Worm (Caenorhabditis elegans) whole organism, L3 larva: ENCODE data around the gene T26C5.4.

Source experiments
- ZK546.5 ChIP-seq: sonication (generic microtip); optimal IDR thresholded peaks from 2 replicates; lab custom pipeline; 2017; ENCODE audit warnings: missing biosample characterization, missing genetic modification characterization
- aly-2 ChIP-seq: fragments of 150-350 bp; optimal IDR thresholded peaks from 2 replicates; lab custom pipeline; 2014; ENCODE audit warnings: missing biosample characterization, missing genetic modification characterization
- ama-1 ChIP-seq: fragments of 150-350 bp; optimal IDR thresholded peaks from 2 replicates; lab custom pipeline; 2018
- ceh-28 ChIP-seq: fragments of 150-350 bp; optimal IDR thresholded peaks from 2 replicates; lab custom pipeline; 2014; ENCODE audit warnings: missing biosample characterization, missing genetic modification reagents, missing genetic modification characterization
- egl-5 ChIP-seq: fragments of 150-350 bp; optimal IDR thresholded peaks from 2 replicates; lab custom pipeline; 2017; ENCODE audit warnings: missing biosample characterization, missing genetic modification reagents, missing genetic modification characterization, inconsistent platforms
- elt-1 ChIP-seq: fragments of 150-350 bp; optimal IDR thresholded peaks from 2 replicates; lab custom pipeline; 2014; ENCODE audit warnings: missing biosample characterization, missing genetic modification characterization
- elt-2 ChIP-seq: sonication (generic microtip); optimal IDR thresholded peaks from 2 replicates; lab custom pipeline; 2016; ENCODE audit warnings: missing genetic modification reagents, mild to moderate bottlenecking, missing genetic modification characterization, missing compliant biosample characterization
- elt-3 ChIP-seq, 3 experiments: fragments of 150-350 bp in 1 of 3; sonication (generic microtip) in 2 of 3; optimal IDR thresholded peaks; 2 replicates in 2 of 3; 4 replicates in 1 of 3; lab custom pipeline; 2014 to 2017; ENCODE audit warnings: missing biosample characterization in 3 of 3, missing genetic modification characterization in 3 of 3
- fkh-10 ChIP-seq: sonication (generic microtip); optimal IDR thresholded peaks from 2 replicates; lab custom pipeline; 2017; ENCODE audit warnings: missing biosample characterization, missing genetic modification reagents, missing genetic modification characterization
- hmg-11 ChIP-seq: sonication (generic microtip); optimal IDR thresholded peaks from 2 replicates; lab custom pipeline; 2016; ENCODE audit warnings: missing genetic modification characterization, missing compliant biosample characterization
- jun-1 ChIP-seq: fragments of 150-350 bp; optimal IDR thresholded peaks from 2 replicates; lab custom pipeline; 2014; ENCODE audit warnings: missing biosample characterization, missing genetic modification reagents, missing genetic modification characterization
- lin-15B ChIP-seq: fragments of 150-350 bp; optimal IDR thresholded peaks from 2 replicates; lab custom pipeline; 2014; ENCODE audit warnings: missing biosample characterization, missing genetic modification characterization
- lin-39 ChIP-seq: fragments of 150-350 bp; optimal IDR thresholded peaks from 2 replicates; lab custom pipeline; 2018; ENCODE audit warnings: missing biosample characterization, missing genetic modification reagents, missing genetic modification characterization
- mdl-1 ChIP-seq: fragments of 150-350 bp; optimal IDR thresholded peaks from 2 replicates; lab custom pipeline; 2014; ENCODE audit warnings: missing biosample characterization, missing genetic modification characterization
- mml-1 ChIP-seq: fragments of 150-350 bp; sonication (generic microtip); optimal IDR thresholded peaks from 3 replicates; lab custom pipeline; 2014; ENCODE audit warnings: missing biosample characterization, missing genetic modification characterization
- nfya-1 ChIP-seq: sonication (generic microtip); optimal IDR thresholded peaks from 2 replicates; lab custom pipeline; 2017; ENCODE audit warnings: missing genetic modification characterization, mild to moderate bottlenecking, missing compliant biosample characterization, antibody characterized with exemption, moderate library complexity; ENCODE audit not compliant: insufficient read depth
- nhr-11 ChIP-seq: fragments of 150-350 bp; optimal IDR thresholded peaks from 2 replicates; lab custom pipeline; 2014; ENCODE audit warnings: missing biosample characterization, missing genetic modification characterization
- nhr-12 ChIP-seq: fragments of 150-350 bp; optimal IDR thresholded peaks from 2 replicates; lab custom pipeline; 2014; ENCODE audit warnings: missing biosample characterization, missing genetic modification characterization
- nhr-23 ChIP-seq: fragments of 150-350 bp; optimal IDR thresholded peaks from 2 replicates; lab custom pipeline; 2014; ENCODE audit warnings: missing biosample characterization, missing genetic modification reagents, missing genetic modification characterization
- nhr-237 ChIP-seq: fragments of 150-350 bp; optimal IDR thresholded peaks from 2 replicates; lab custom pipeline; 2014; ENCODE audit warnings: missing biosample characterization, missing genetic modification characterization
- nhr-28 ChIP-seq: fragments of 150-350 bp; optimal IDR thresholded peaks from 2 replicates; lab custom pipeline; 2014; ENCODE audit warnings: missing biosample characterization, missing genetic modification characterization
- nhr-43 ChIP-seq: sonication (generic microtip); optimal IDR thresholded peaks from 2 replicates; lab custom pipeline; 2016; ENCODE audit warnings: mild to moderate bottlenecking, missing genetic modification characterization, missing compliant biosample characterization; ENCODE audit not compliant: poor library complexity, severe bottlenecking
- nhr-77 ChIP-seq: fragments of 150-350 bp; optimal IDR thresholded peaks from 2 replicates; lab custom pipeline; 2014; ENCODE audit warnings: missing biosample characterization, missing genetic modification characterization
- pha-4 ChIP-seq: fragments of 150-350 bp; optimal IDR thresholded peaks from 2 replicates; lab custom pipeline; 2014; ENCODE audit warnings: missing biosample characterization, missing genetic modification reagents, missing genetic modification characterization
- unc-39 ChIP-seq: sonication (generic microtip); optimal IDR thresholded peaks from 4 replicates; lab custom pipeline; 2017; ENCODE audit warnings: missing biosample characterization, missing genetic modification characterization
- zag-1 ChIP-seq: fragments of 150-350 bp; optimal IDR thresholded peaks from 2 replicates; lab custom pipeline; 2014; ENCODE audit warnings: missing biosample characterization, missing genetic modification characterization
- ztf-11 ChIP-seq: fragments of 150-350 bp; optimal IDR thresholded peaks from 2 replicates; lab custom pipeline; 2014; ENCODE audit warnings: missing biosample characterization, missing genetic modification characterization
- ztf-4 ChIP-seq: fragments of 150-350 bp; optimal IDR thresholded peaks from 2 replicates; lab custom pipeline; 2014; ENCODE audit warnings: missing biosample characterization, missing genetic modification characterization

T26C5.4 gene

ce11 chrII:9273984-9274383, 23.7 kb upstream of the T26C5.4 start (continued):
- TF ChIP-seq nfya-1 (tag; lab: Kevin White, UChicago) (peak; percentile 93), hmg-11 (tag; lab: Kevin White, UChicago) (peak; percentile 74), nhr-43 (tag; lab: Kevin White, UChicago) (peak; percentile 69), zag-1 (peak; percentile 1), pha-4 (tag; lab: Kevin White, UChicago) (peak; percentile 91), ceh-28 (peak; percentile 85), nhr-77 (tag; lab: Kevin White, UChicago) (peak; percentile 20), ama-1 (lab: Kevin White, UChicago) (peak; percentile 62), jun-1 (tag; lab: Kevin White, UChicago) (peak; percentile 74), egl-5 (tag; lab: Kevin White, UChicago) (peak; percentile 1)

ce11 chrII:9272942-9273341, 22.6 kb upstream of the T26C5.4 start, which contains the start of gene C01G6.4:
C01G6.4 (minus strand) TSS chrII:9273042.
- TF ChIP-seq nhr-11 (tag; lab: Kevin White, UChicago) = no peak
- no peak for TF ChIP-seq nhr-28 (tag; lab: Kevin White, UChicago)
- TF ChIP-seq elt-3 (tag; optimal IDR thresholded peaks at IDR 0.05; lab: Kevin White, UChicago) = no peak
- no peak for TF ChIP-seq nhr-77 (tag; lab: Kevin White, UChicago)

DNA sequence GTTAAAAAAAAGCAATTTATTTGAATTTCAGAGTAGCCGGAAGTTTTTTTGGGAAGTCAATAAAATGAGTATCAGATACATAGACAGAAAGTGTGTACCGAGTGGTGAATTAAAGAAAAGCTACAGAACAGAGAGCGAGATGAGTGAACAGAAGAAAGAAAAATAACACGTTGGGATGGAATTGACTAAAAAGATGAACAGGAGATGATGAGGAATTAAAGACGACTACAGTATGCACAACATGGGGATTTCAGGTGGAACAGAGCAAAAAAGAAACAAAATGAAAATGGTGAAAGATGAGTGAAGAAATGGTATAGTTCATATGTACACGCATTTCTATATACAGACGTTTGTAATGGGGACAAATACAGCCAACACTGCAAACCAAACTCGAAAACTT, 21.0 kb upstream of the T26C5.4 start:
- TF ChIP-seq nhr-77 (tag; lab: Kevin White, UChicago) (no peak), aly-2 (tag; lab: Kevin White, UChicago) (no peak), nhr-23 (tag; lab: Kevin White, UChicago) (no peak), elt-2 (tag; lab: Kevin White, UChicago) (no peak), unc-39 (tag; lab: Kevin White, UChicago) (no peak), hmg-11 (tag; lab: Kevin White, UChicago) (no peak), nhr-237 (tag; lab: Kevin White, UChicago) (no peak), egl-5 (tag; lab: Kevin White, UChicago) (no peak), pha-4 (tag; lab: Kevin White, UChicago) (no peak)

- TF ChIP-seq ztf-4 (no peak), aly-2 (tag; lab: Kevin White, UChicago) (no peak), lin-15B (tag; lab: Kevin White, UChicago) (no peak), elt-1 (no peak), elt-3 (tag; optimal IDR thresholded peaks at IDR 0.05; lab: Kevin White, UChicago) (no peak), nhr-28 (tag; lab: Kevin White, UChicago) (no peak), nhr-12 (tag; lab: Kevin White, UChicago) (no peak), nhr-11 (tag; lab: Kevin White, UChicago) (no peak), nhr-237 (tag; lab: Kevin White, UChicago) (no peak), elt-2 (tag; lab: Kevin White, UChicago) (no peak)
Observed at ce11 chrII:9269588-9269987, 19.3 kb upstream of the T26C5.4 start, which contains the start of gene C01G6.3. C01G6.3 (plus strand) TSS chrII:9269888.

DNA sequence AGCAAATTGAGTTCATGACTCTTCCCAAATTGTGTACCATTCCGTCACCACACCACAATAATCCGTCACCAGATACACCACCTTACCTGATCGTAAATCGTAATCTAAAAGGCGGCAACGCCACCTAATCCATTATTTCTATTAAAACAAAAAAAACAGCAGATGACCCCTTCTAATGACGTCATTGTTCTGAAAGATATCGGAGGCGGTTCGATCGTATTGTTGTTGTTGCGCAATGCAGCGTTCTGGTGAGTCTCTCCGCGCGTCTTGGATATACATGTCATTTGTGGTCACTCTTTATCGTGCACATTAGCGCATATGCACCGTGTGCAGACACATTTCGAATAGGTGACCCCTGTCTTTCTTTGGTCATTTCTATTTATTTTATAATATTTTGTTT, 18.7 kb upstream of the T26C5.4 start:
- TF ChIP-seq ZK546.5 (tag; lab: Kevin White, UChicago) = no peak
- no peak for TF ChIP-seq fkh-10
- no peak for TF ChIP-seq nhr-43 (tag; lab: Kevin White, UChicago)
- no peak for TF ChIP-seq mdl-1 (tag; lab: Kevin White, UChicago)

- TF ChIP-seq egl-5 (tag; lab: Kevin White, UChicago) (no peak), lin-39 (tag; lab: Kevin White, UChicago) (no peak), fkh-10 (no peak)
Observed at ce11 chrII:9266755-9267154, 16.4 kb upstream of the T26C5.4 start, which contains the start of gene C01G6.2. C01G6.2 (plus strand) TSS chrII:9267055.

- no peak for TF ChIP-seq nfya-1 (tag; lab: Kevin White, UChicago)
- TF ChIP-seq lin-15B (tag; lab: Kevin White, UChicago) = no peak
- no peak for TF ChIP-seq egl-5 (tag; lab: Kevin White, UChicago)
- TF ChIP-seq lin-39 (tag; lab: Kevin White, UChicago) = no peak
- no peak for TF ChIP-seq nhr-11 (tag; lab: Kevin White, UChicago)
- TF ChIP-seq elt-1 = no peak
- TF ChIP-seq mml-1 (tag; lab: Kevin White, UChicago) = no peak
- no peak for TF ChIP-seq hmg-11 (tag; lab: Kevin White, UChicago)
- TF ChIP-seq zag-1 = no peak
- TF ChIP-seq unc-39 (tag; lab: Kevin White, UChicago) = no peak
- no peak for TF ChIP-seq ztf-4
- TF ChIP-seq nhr-12 (tag; lab: Kevin White, UChicago) = no peak
- TF ChIP-seq ztf-11 (tag; lab: Kevin White, UChicago) = no peak
- TF ChIP-seq ama-1 (lab: Kevin White, UChicago) = no peak
- no peak for TF ChIP-seq ceh-28
- TF ChIP-seq mdl-1 (tag; lab: Kevin White, UChicago) = no peak
- TF ChIP-seq fkh-10 = no peak
- TF ChIP-seq, all 47 proteins: peak for 0
Observed at ce11 chrII:9266252-9266651, 15.9 kb upstream of the T26C5.4 start.
